Worm (Caenorhabditis elegans) whole organism, late embryonic: ENCODE data around the gene K07F5.12.

ENCODE experiments used
- C08G9.2 ChIP-seq: sonication (generic microtip); optimal IDR thresholded peaks from 2 replicates; lab custom pipeline; 2016; ENCODE audit warnings: mild to moderate bottlenecking, missing genetic modification characterization, moderate library complexity, missing compliant biosample characterization
- F13H6.1 ChIP-seq: sonication (generic microtip); optimal IDR thresholded peaks from 2 replicates; lab custom pipeline; 2016; ENCODE audit warnings: missing genetic modification characterization, missing compliant biosample characterization
- K02D7.2 ChIP-seq: sonication (generic microtip); optimal IDR thresholded peaks from 2 replicates; lab custom pipeline; 2017; ENCODE audit warnings: mild to moderate bottlenecking, missing genetic modification characterization, missing compliant biosample characterization
- T23F11.4 ChIP-seq: fragments of 200-800 bp; sonication (Bioruptor generic); optimal IDR thresholded peaks from 2 replicates; lab custom pipeline; 2018; ENCODE audit warnings: mild to moderate bottlenecking, missing genetic modification characterization, missing compliant biosample characterization
- ahr-1 ChIP-seq: sonication (generic microtip); optimal IDR thresholded peaks from 2 replicates; lab custom pipeline; 2016; ENCODE audit warnings: missing genetic modification characterization, missing compliant biosample characterization
- ceh-18 ChIP-seq: sonication (generic microtip); optimal IDR thresholded peaks from 2 replicates; lab custom pipeline; 2016; ENCODE audit warnings: missing genetic modification characterization, missing compliant biosample characterization
- ceh-2 ChIP-seq: sonication (generic microtip); optimal IDR thresholded peaks from 2 replicates; lab custom pipeline; 2016; ENCODE audit warnings: missing genotype, missing genetic modification characterization, missing compliant biosample characterization
- ceh-22 ChIP-seq: sonication (generic microtip); optimal IDR thresholded peaks from 2 replicates; lab custom pipeline; 2017; ENCODE audit warnings: missing biosample characterization, missing genetic modification characterization
- ceh-24 ChIP-seq: sonication (generic microtip); optimal IDR thresholded peaks from 2 replicates; lab custom pipeline; 2016; ENCODE audit warnings: mild to moderate bottlenecking, missing genetic modification characterization, missing compliant biosample characterization
- ceh-31 ChIP-seq: sonication (generic microtip); optimal IDR thresholded peaks from 2 replicates; lab custom pipeline; 2016; ENCODE audit warnings: missing genetic modification characterization, missing compliant biosample characterization
- ceh-34 ChIP-seq: sonication (generic microtip); optimal IDR thresholded peaks from 2 replicates; lab custom pipeline; 2016; ENCODE audit warnings: mild to moderate bottlenecking, missing genetic modification characterization, missing compliant biosample characterization
- ceh-6 ChIP-seq: fragments of 200-800 bp; sonication (Bioruptor generic); optimal IDR thresholded peaks from 2 replicates; lab custom pipeline; 2018; ENCODE audit warnings: mild to moderate bottlenecking, missing genetic modification characterization, missing compliant biosample characterization
- che-1 ChIP-seq: sonication (generic microtip); optimal IDR thresholded peaks from 2 replicates; lab custom pipeline; 2016; ENCODE audit warnings: mild to moderate bottlenecking, missing genetic modification characterization, missing compliant biosample characterization
- dve-1 ChIP-seq: sonication (generic microtip); optimal IDR thresholded peaks from 2 replicates; lab custom pipeline; 2017; ENCODE audit warnings: antibody characterized with exemption, mild to moderate bottlenecking, missing genetic modification characterization, missing compliant biosample characterization
- elt-2 ChIP-seq: sonication (generic microtip); optimal IDR thresholded peaks from 2 replicates; lab custom pipeline; 2016; ENCODE audit warnings: missing genetic modification reagents, missing genetic modification characterization, missing compliant biosample characterization
- ets-4 ChIP-seq: sonication (generic microtip); optimal IDR thresholded peaks from 2 replicates; lab custom pipeline; 2016; ENCODE audit warnings: missing genetic modification characterization, missing compliant biosample characterization
- eyg-1 ChIP-seq: sonication (generic microtip); optimal IDR thresholded peaks from 2 replicates; lab custom pipeline; 2016; ENCODE audit warnings: missing genotype, missing genetic modification characterization, missing compliant biosample characterization
- gmeb-2 ChIP-seq: sonication (generic microtip); optimal IDR thresholded peaks from 2 replicates; lab custom pipeline; 2016; ENCODE audit warnings: missing genetic modification characterization, inconsistent platforms, missing compliant biosample characterization
- hlh-15 ChIP-seq: sonication (generic microtip); optimal IDR thresholded peaks from 2 replicates; lab custom pipeline; 2016; ENCODE audit warnings: missing genetic modification characterization, missing compliant biosample characterization
- hlh-30 ChIP-seq: sonication (generic microtip); optimal IDR thresholded peaks from 2 replicates; lab custom pipeline; 2017; ENCODE audit warnings: antibody characterized with exemption, missing genetic modification characterization, missing compliant biosample characterization; ENCODE audit not compliant: insufficient read depth
- lim-6 ChIP-seq: sonication (generic microtip); optimal IDR thresholded peaks from 2 replicates; lab custom pipeline; 2016; ENCODE audit warnings: missing genetic modification characterization, missing compliant biosample characterization
- nfya-1 ChIP-seq: sonication (generic microtip); optimal IDR thresholded peaks from 2 replicates; lab custom pipeline; 2017; ENCODE audit warnings: missing genetic modification characterization, mild to moderate bottlenecking, missing compliant biosample characterization, antibody characterized with exemption, moderate library complexity
- nhr-232 ChIP-seq: sonication (generic microtip); optimal IDR thresholded peaks from 2 replicates; lab custom pipeline; 2016; ENCODE audit warnings: missing genetic modification characterization, missing compliant biosample characterization
- odd-2 ChIP-seq: sonication (generic microtip); optimal IDR thresholded peaks from 2 replicates; lab custom pipeline; 2017; ENCODE audit warnings: antibody characterized with exemption, mild to moderate bottlenecking, missing genetic modification characterization, missing compliant biosample characterization
- pag-3 ChIP-seq: sonication (generic microtip); optimal IDR thresholded peaks from 2 replicates; lab custom pipeline; 2016; ENCODE audit warnings: missing compliant biosample characterization, missing genetic modification characterization, borderline replicate concordance
- pat-9 ChIP-seq: fragments of 200-800 bp; sonication (Bioruptor generic); optimal IDR thresholded peaks from 2 replicates; lab custom pipeline; 2018; ENCODE audit warnings: mild to moderate bottlenecking, missing genetic modification characterization, moderate library complexity, missing compliant biosample characterization
- pha-4 ChIP-seq: fragments of 150-350 bp; optimal IDR thresholded peaks from 2 replicates; lab custom pipeline; 2018; ENCODE audit warnings: missing biosample characterization, missing genetic modification reagents, missing genetic modification characterization
- pqm-1 ChIP-seq: sonication (generic microtip); optimal IDR thresholded peaks from 2 replicates; lab custom pipeline; 2016; ENCODE audit warnings: missing genetic modification characterization, missing compliant biosample characterization
- pros-1 ChIP-seq: fragments of 150-350 bp; optimal IDR thresholded peaks from 2 replicates; lab custom pipeline; 2014; ENCODE audit warnings: missing biosample characterization, missing genetic modification reagents, missing genetic modification characterization
- ref-2 ChIP-seq: sonication (generic microtip); optimal IDR thresholded peaks from 2 replicates; lab custom pipeline; 2016; ENCODE audit warnings: missing genetic modification characterization, missing compliant biosample characterization
- rnt-1 ChIP-seq: sonication (generic microtip); optimal IDR thresholded peaks from 2 replicates; lab custom pipeline; 2016; ENCODE audit warnings: missing genetic modification characterization, missing compliant biosample characterization
- sdc-2 ChIP-seq: sonication (generic microtip); optimal IDR thresholded peaks from 2 replicates; lab custom pipeline; 2016; ENCODE audit warnings: missing genotype, missing genetic modification characterization, missing compliant biosample characterization
- sox-2 ChIP-seq: fragments of 200-800 bp; sonication (Bioruptor generic); IDR thresholded peaks from 2 replicates; pipeline ENCODE4 v1.3.6; 2022; ENCODE audit warnings: missing genetic modification reagents, missing genetic modification characterization, missing compliant biosample characterization
- sox-4 ChIP-seq: sonication (generic microtip); optimal IDR thresholded peaks from 2 replicates; lab custom pipeline; 2017; ENCODE audit warnings: mild to moderate bottlenecking, missing genetic modification characterization, inconsistent platforms, missing compliant biosample characterization
- syd-9 ChIP-seq: sonication (generic microtip); optimal IDR thresholded peaks from 2 replicates; lab custom pipeline; 2016; ENCODE audit warnings: mild to moderate bottlenecking, missing genetic modification characterization, moderate library complexity, missing compliant biosample characterization
- ttx-3 ChIP-seq: sonication (generic microtip); optimal IDR thresholded peaks from 2 replicates; lab custom pipeline; 2016; ENCODE audit warnings: missing genetic modification reagents, missing genetic modification characterization, missing compliant biosample characterization
- unc-42 ChIP-seq: sonication (generic microtip); optimal IDR thresholded peaks from 2 replicates; lab custom pipeline; 2016; ENCODE audit warnings: missing genotype, missing genetic modification characterization, missing compliant biosample characterization
- unc-55 ChIP-seq: sonication (generic microtip); optimal IDR thresholded peaks from 2 replicates; lab custom pipeline; 2017; ENCODE audit warnings: missing biosample characterization, missing genetic modification reagents, missing genetic modification characterization
- unc-86 ChIP-seq: sonication (generic microtip); optimal IDR thresholded peaks from 2 replicates; lab custom pipeline; 2016; ENCODE audit warnings: missing genetic modification characterization, missing compliant biosample characterization
- zip-5 ChIP-seq: sonication (generic microtip); optimal IDR thresholded peaks from 2 replicates; lab custom pipeline; 2016; ENCODE audit warnings: missing genetic modification characterization, missing compliant biosample characterization
- ztf-16 ChIP-seq: sonication (generic microtip); optimal IDR thresholded peaks from 2 replicates; lab custom pipeline; 2017; ENCODE audit warnings: missing genetic modification characterization, missing compliant biosample characterization

Gene K07F5.12

ce11 chrIV:9873837-9874236, 18.0 kb downstream of the K07F5.12 start:
- TF ChIP-seq ets-4, result no peak
- no peak for TF ChIP-seq gmeb-2 (tag; lab: Kevin White, UChicago)
- no peak for TF ChIP-seq pat-9 (tag; lab: Kevin White, UChicago)
- peak; percentile 9 for TF ChIP-seq unc-55 (GFP tag; lab: Kevin White, UChicago)
- peak; percentile 34 for TF ChIP-seq ceh-31 (tag; lab: Kevin White, UChicago)
- TF ChIP-seq ceh-34, result peak; percentile 79
- TF ChIP-seq ceh-18 (tag; lab: Kevin White, UChicago), result peak; percentile 11
- TF ChIP-seq che-1, result no peak
- TF ChIP-seq hlh-30 (tag; lab: Kevin White, UChicago), result peak; percentile 31
- TF ChIP-seq nfya-1 (tag; lab: Kevin White, UChicago), result peak; percentile 28
- no peak for TF ChIP-seq hlh-15
- TF ChIP-seq pha-4, result no peak
- TF ChIP-seq unc-42 (tag; lab: Kevin White, UChicago), result no peak
- no peak for TF ChIP-seq odd-2 (tag; lab: Kevin White, UChicago)
- TF ChIP-seq F13H6.1, result no peak

ce11 chrIV:9875646-9876045, 19.8 kb downstream of the K07F5.12 start:
- no peak for TF ChIP-seq zip-5
- no peak for TF ChIP-seq ceh-31 (tag; lab: Kevin White, UChicago)
- no peak for TF ChIP-seq ttx-3
- no peak for TF ChIP-seq elt-2 (tag; lab: Kevin White, UChicago)
- TF ChIP-seq pha-4, result no peak
- no peak for TF ChIP-seq K02D7.2 (tag; lab: Kevin White, UChicago)
- no peak for TF ChIP-seq eyg-1
- no peak for TF ChIP-seq T23F11.4 (GFP tag; lab: Kevin White, UChicago)
- no peak for TF ChIP-seq nfya-1 (tag; lab: Kevin White, UChicago)
- no peak for TF ChIP-seq ceh-24
- TF ChIP-seq sox-4 (tag; lab: Kevin White, UChicago), result no peak
- no peak for TF ChIP-seq nhr-232
- TF ChIP-seq syd-9, result no peak

ce11 chrIV:9878893-9879379, 23.1 kb downstream of the K07F5.12 start, which contains the start of gene nhr-4:
TSS of gene nhr-4 (plus strand) at chrIV:9879329.
- TF ChIP-seq pros-1 (tag; lab: Kevin White, UChicago) (no peak), pag-3 (tag; lab: Kevin White, UChicago) (no peak), pat-9 (tag; lab: Kevin White, UChicago) (no peak), pqm-1 (tag; lab: Kevin White, UChicago) (no peak), pha-4 (no peak), ztf-16 (tag; lab: Kevin White, UChicago) (no peak), C08G9.2 (tag; lab: Kevin White, UChicago) (no peak)

DNA sequence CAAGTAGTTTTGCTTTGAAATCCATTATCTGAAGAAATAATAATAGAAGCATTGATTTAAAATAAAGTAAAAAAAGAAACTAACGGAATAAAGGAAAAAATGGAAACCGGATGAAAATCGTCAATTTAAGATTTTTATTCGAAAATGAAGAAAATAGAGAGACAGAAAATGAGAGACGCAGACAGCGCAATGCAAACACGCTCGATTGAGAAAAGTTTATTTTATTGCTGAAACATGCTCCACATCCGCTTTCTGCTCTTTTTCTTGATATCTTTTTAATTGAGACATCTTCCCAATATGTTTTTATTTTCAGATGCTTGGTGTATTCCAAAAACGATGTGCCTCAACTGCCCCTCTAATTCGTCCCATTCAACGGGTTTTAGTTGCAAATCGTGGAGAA, 28.4 kb downstream of the K07F5.12 start, which contains the start of the genes prp-18 and mccc-1:
prp-18 (minus strand) TSS at position 127 of the 400 bp plus-strand sequence.
mccc-1 (plus strand) TSS at position 314 of the 400 bp plus-strand sequence.
- TF ChIP-seq sdc-2 (tag; lab: Kevin White, UChicago), result no peak
- TF ChIP-seq unc-55 (GFP tag; lab: Kevin White, UChicago), result peak; percentile 28
- TF ChIP-seq ets-4, result no peak
- TF ChIP-seq ceh-31 (tag; lab: Kevin White, UChicago), result peak; percentile 44
- peak; percentile 16 for TF ChIP-seq nfya-1 (tag; lab: Kevin White, UChicago)
- no peak for TF ChIP-seq gmeb-2 (tag; lab: Kevin White, UChicago)
- TF ChIP-seq sox-2 (GFP tag; lab: Robert Waterston, UW), result no peak
- peak; percentile 86 for TF ChIP-seq unc-42 (tag; lab: Kevin White, UChicago)
- peak; percentile 2 for TF ChIP-seq dve-1 (tag; lab: Kevin White, UChicago)

- TF ChIP-seq ztf-16 (tag; lab: Kevin White, UChicago) (no peak), lim-6 (no peak), ref-2 (tag; lab: Kevin White, UChicago) (no peak), rnt-1 (no peak), hlh-15 (no peak), pha-4 (no peak), dve-1 (tag; lab: Kevin White, UChicago) (no peak), pag-3 (tag; lab: Kevin White, UChicago) (no peak), ahr-1 (tag; lab: Kevin White, UChicago) (no peak), ceh-2 (tag; lab: Kevin White, UChicago) (no peak), ceh-6 (GFP tag; lab: Kevin White, UChicago) (no peak), ceh-22 (tag; lab: Kevin White, UChicago) (no peak), unc-86 (tag; lab: Kevin White, UChicago) (no peak)
These were observed 34.0 kb downstream of the K07F5.12 start, which contains the start of gene ttbk-3 for ce11 chrIV:9889857-9890256. TSS of gene ttbk-3 (minus strand) at chrIV:9889957.
